Fruit fly (Drosophila melanogaster) whole organism, prepupa: ENCODE results near the gene Pop2.
A peak's percentile ranks its signal among the peaks of the same experiment; 100 is the strongest.

Experiments used
- Blimp-1 ChIP-seq: fragments of 200-800 bp; sonication (Bioruptor generic); optimal IDR thresholded peaks from 3 replicates; lab custom pipeline; 2017; ENCODE audit warnings: missing biosample characterization, missing genetic modification characterization, mild to moderate bottlenecking, moderate library complexity, missing genetic modification reagents
- CG10669 ChIP-seq: fragments of 200-800 bp; sonication (Bioruptor generic); optimal IDR thresholded peaks from 3 replicates; lab custom pipeline; 2018; ENCODE audit warnings: missing biosample characterization, mild to moderate bottlenecking, missing genetic modification characterization, moderate library complexity
- CG11294 ChIP-seq: fragments of 200-800 bp; sonication (Bioruptor generic); IDR thresholded peaks from 2 replicates; pipeline ENCODE4 v1.3.6; 2022; ENCODE audit warnings: missing biosample characterization, missing genetic modification characterization
- CG11762 ChIP-seq: fragments of 200-800 bp; sonication (Bioruptor generic); optimal IDR thresholded peaks from 3 replicates; lab custom pipeline; 2016; ENCODE audit warnings: missing biosample characterization, missing genetic modification characterization; ENCODE audit not compliant: insufficient read depth
- CG11902 ChIP-seq: fragments of 200-800 bp; sonication (Bioruptor generic); optimal IDR thresholded peaks from 3 replicates; lab custom pipeline; 2016; ENCODE audit warnings: missing biosample characterization, missing genetic modification characterization
- CG15336 ChIP-seq: fragments of 200-800 bp; sonication (Bioruptor generic); IDR thresholded peaks from 2 replicates; pipeline ENCODE4 v1.3.6; 2022; ENCODE audit warnings: missing biosample characterization, missing genetic modification characterization
- CG3032 ChIP-seq: fragments of 200-800 bp; optimal IDR thresholded peaks from 2 replicates; lab custom pipeline; 2019; ENCODE audit warnings: missing biosample characterization, mild to moderate bottlenecking, missing genetic modification characterization, moderate library complexity
- CG31627 ChIP-seq: fragments of 200-800 bp; sonication (Bioruptor generic); optimal IDR thresholded peaks from 3 replicates; lab custom pipeline; 2016; ENCODE audit warnings: missing biosample characterization, missing genetic modification characterization
- CG32006 ChIP-seq: fragments of 200-800 bp; sonication (Bioruptor generic); optimal IDR thresholded peaks from 3 replicates; lab custom pipeline; 2017; ENCODE audit warnings: missing biosample characterization, mild to moderate bottlenecking, missing genetic modification characterization
- CG3919 ChIP-seq: fragments of 200-800 bp; sonication (Bioruptor generic); optimal IDR thresholded peaks from 3 replicates; lab custom pipeline; 2016; ENCODE audit warnings: missing biosample characterization, missing genetic modification characterization
- CG4318 ChIP-seq: fragments of 200-800 bp; sonication (Bioruptor generic); optimal IDR thresholded peaks from 3 replicates; lab custom pipeline; 2017; ENCODE audit warnings: missing biosample characterization, mild to moderate bottlenecking, missing genetic modification characterization
- CG6163 ChIP-seq: fragments of 200-800 bp; sonication (Bioruptor generic); IDR thresholded peaks from 3 replicates; pipeline ENCODE4 v1.3.6; 2022; ENCODE audit warnings: missing biosample characterization, missing genetic modification characterization
- CG6276 ChIP-seq: fragments of 200-800 bp; sonication (Bioruptor generic); optimal IDR thresholded peaks from 2 replicates; lab custom pipeline; 2017; ENCODE audit warnings: missing biosample characterization, mild to moderate bottlenecking, missing genetic modification characterization
- CG6792 ChIP-seq: fragments of 200-800 bp; sonication (Bioruptor generic); optimal IDR thresholded peaks from 3 replicates; lab custom pipeline; 2016; ENCODE audit warnings: missing biosample characterization, missing genetic modification characterization
- CG6808 ChIP-seq: fragments of 200-800 bp; sonication (Bioruptor generic); optimal IDR thresholded peaks from 3 replicates; lab custom pipeline; 2017; ENCODE audit warnings: missing biosample characterization, missing genetic modification characterization, mild to moderate bottlenecking, moderate library complexity, missing genetic modification reagents
- CG6854 ChIP-seq: fragments of 200-800 bp; sonication (Bioruptor generic); optimal IDR thresholded peaks from 2 replicates; lab custom pipeline; 2017; ENCODE audit warnings: missing biosample characterization, mild to moderate bottlenecking, missing genetic modification characterization
- CG7368 ChIP-seq: fragments of 200-800 bp; sonication (Bioruptor generic); optimal IDR thresholded peaks from 3 replicates; lab custom pipeline; 2016; ENCODE audit warnings: missing biosample characterization, missing genetic modification characterization
- CG8119 ChIP-seq: fragments of 200-800 bp; sonication (Bioruptor generic); IDR thresholded peaks from 3 replicates; pipeline ENCODE4 v1.3.6; 2022; ENCODE audit warnings: missing biosample characterization, missing genetic modification characterization
- CG8319 ChIP-seq: fragments of 200-800 bp; sonication (Bioruptor generic); optimal IDR thresholded peaks from 3 replicates; lab custom pipeline; 2016; ENCODE audit warnings: missing biosample characterization, missing genetic modification characterization
- CG9139 ChIP-seq: fragments of 200-800 bp; sonication (Bioruptor generic); optimal IDR thresholded peaks from 3 replicates; lab custom pipeline; 2017; ENCODE audit warnings: missing biosample characterization, mild to moderate bottlenecking, missing genetic modification characterization
- Eip75B ChIP-seq: fragments of 200-800 bp; sonication (Bioruptor generic); optimal IDR thresholded peaks from 3 replicates; lab custom pipeline; 2016; ENCODE audit warnings: missing biosample characterization, missing genetic modification characterization
- Eip78C ChIP-seq: fragments of 200-800 bp; sonication (Bioruptor generic); peaks from one replicate; lab custom pipeline; 2016; ENCODE audit warnings: missing biosample characterization, missing genetic modification characterization
- Eip93F ChIP-seq: fragments of 200-800 bp; sonication (Bioruptor generic); optimal IDR thresholded peaks from 2 replicates; lab custom pipeline; 2016; ENCODE audit warnings: missing biosample characterization, mild to moderate bottlenecking, missing genetic modification characterization
- Ets21C ChIP-seq: fragments of 200-800 bp; sonication (Bioruptor generic); optimal IDR thresholded peaks from 3 replicates; lab custom pipeline; 2016; ENCODE audit warnings: missing biosample characterization, missing genetic modification characterization
- Gug ChIP-seq: fragments of 200-800 bp; sonication (Bioruptor generic); IDR thresholded peaks from 2 replicates; pipeline ENCODE4 v1.3.6; 2022; ENCODE audit warnings: missing biosample characterization, missing genetic modification characterization
- Hr38 ChIP-seq: sonication (Bioruptor generic); optimal IDR thresholded peaks from 2 replicates; lab custom pipeline; 2016; ENCODE audit warnings: missing biosample characterization, missing genetic modification characterization
- Hr4 ChIP-seq: fragments of 200-800 bp; sonication (Bioruptor generic); optimal IDR thresholded peaks from 3 replicates; lab custom pipeline; 2016; ENCODE audit warnings: missing biosample characterization, missing genetic modification characterization
- Lpt ChIP-seq: fragments of 200-800 bp; sonication (Bioruptor generic); optimal IDR thresholded peaks from 3 replicates; lab custom pipeline; 2016; ENCODE audit warnings: missing biosample characterization, missing genetic modification characterization
- Met ChIP-seq: fragments of 200-800 bp; sonication (Bioruptor generic); optimal IDR thresholded peaks from 3 replicates; lab custom pipeline; 2016; ENCODE audit warnings: missing biosample characterization, missing genetic modification characterization
- Smox ChIP-seq: fragments of 200-800 bp; sonication (Bioruptor generic); optimal IDR thresholded peaks from 3 replicates; lab custom pipeline; 2016; ENCODE audit warnings: missing biosample characterization, missing genetic modification characterization
- Sox102F ChIP-seq: fragments of 200-800 bp; sonication (Bioruptor generic); optimal IDR thresholded peaks from 2 replicates; lab custom pipeline; 2016; ENCODE audit warnings: missing biosample characterization, mild to moderate bottlenecking, missing genetic modification characterization
- Sox15 ChIP-seq: fragments of 200-800 bp; sonication (Bioruptor generic); optimal IDR thresholded peaks from 3 replicates; lab custom pipeline; 2016; ENCODE audit warnings: missing biosample characterization, missing genetic modification characterization
- achi ChIP-seq: fragments of 200-800 bp; sonication (Bioruptor generic); optimal IDR thresholded peaks from 3 replicates; lab custom pipeline; 2016; ENCODE audit warnings: missing biosample characterization, missing genetic modification characterization
- cyc ChIP-seq: fragments of 200-800 bp; sonication (Bioruptor generic); optimal IDR thresholded peaks from 3 replicates; lab custom pipeline; 2016; ENCODE audit warnings: missing biosample characterization, missing genetic modification characterization
- dsx ChIP-seq: fragments of 200-800 bp; optimal IDR thresholded peaks from 3 replicates; lab custom pipeline; 2019; ENCODE audit warnings: missing biosample characterization, mild to moderate bottlenecking, missing genetic modification characterization, moderate library complexity; ENCODE audit not compliant: poor library complexity, severe bottlenecking
- esn ChIP-seq: fragments of 200-800 bp; sonication (Bioruptor generic); optimal IDR thresholded peaks from 2 replicates; lab custom pipeline; 2016; ENCODE audit warnings: missing biosample characterization, mild to moderate bottlenecking, missing genetic modification characterization, moderate library complexity
- fd59A ChIP-seq: fragments of 200-800 bp; sonication (Bioruptor generic); optimal IDR thresholded peaks from 2 replicates; lab custom pipeline; 2017; ENCODE audit warnings: missing biosample characterization, mild to moderate bottlenecking, missing genetic modification characterization, missing genetic modification reagents
- lz ChIP-seq: fragments of 200-800 bp; sonication (Bioruptor generic); optimal IDR thresholded peaks from 3 replicates; lab custom pipeline; 2016; ENCODE audit warnings: missing biosample characterization, missing genetic modification characterization
- ss ChIP-seq, 2 experiments: fragments of 200-800 bp; sonication (Bioruptor generic); optimal IDR thresholded peaks; 2 replicates in 1 of 2; 3 replicates in 1 of 2; lab custom pipeline; 2017 to 2018; ENCODE audit warnings: mild to moderate bottlenecking in 2 of 2, missing biosample characterization in 2 of 2, missing genetic modification characterization in 2 of 2, moderate library complexity in 1 of 2
- svp ChIP-seq: fragments of 200-800 bp; sonication (Bioruptor generic); peaks from one replicate; lab custom pipeline; 2016; ENCODE audit warnings: missing biosample characterization, missing genetic modification characterization
- topi ChIP-seq: fragments of 200-800 bp; sonication (Bioruptor generic); optimal IDR thresholded peaks from 3 replicates; lab custom pipeline; 2016; ENCODE audit warnings: missing biosample characterization, missing genetic modification characterization
- vri ChIP-seq: fragments of 200-800 bp; sonication (Bioruptor generic); optimal IDR thresholded peaks from 3 replicates; lab custom pipeline; 2016; ENCODE audit warnings: missing biosample characterization, mild to moderate bottlenecking, missing genetic modification characterization

Gene Pop2

dm6 chr3L:12016186-12016585 lies 13.5 kb upstream of the Pop2 start (continued):
- peak; percentile 24 for TF ChIP-seq lz
- TF ChIP-seq cyc: peak; percentile 41
- TF ChIP-seq Eip75B (GFP tag; lab: Kevin White, UChicago): peak; percentile 1
- peak; percentile 67 for TF ChIP-seq CG15336 (GFP tag; lab: Robert Waterston, UW)
- peak; percentile 23 for TF ChIP-seq Smox
- peak; percentile 64 for TF ChIP-seq Sox102F (GFP tag; lab: Kevin White, UChicago)
- TF ChIP-seq CG11762 (GFP tag; lab: Kevin White, UChicago): peak; percentile 31
- no peak for TF ChIP-seq Lpt
- TF ChIP-seq Gug (GFP tag; lab: Robert Waterston, UW): no peak; the same call in 1 of the 2 replicates
- TF ChIP-seq esn (GFP tag; lab: Kevin White, UChicago): peak; percentile 68
- peak; percentile 87 for TF ChIP-seq Eip78C (GFP tag; lab: Kevin White, UChicago)
- TF ChIP-seq svp (GFP tag; lab: Kevin White, UChicago): peak; percentile 78
- TF ChIP-seq CG11902 (GFP tag; lab: Kevin White, UChicago): peak; percentile 49
- TF ChIP-seq CG6792 (GFP tag; lab: Kevin White, UChicago): peak; percentile 47
- TF ChIP-seq Eip93F (GFP tag; lab: Kevin White, UChicago): no peak
- peak; percentile 20 for TF ChIP-seq CG31627 (GFP tag; lab: Kevin White, UChicago)
- peak; percentile 56 for TF ChIP-seq vri
- peak; percentile 10 for TF ChIP-seq CG8319 (GFP tag; lab: Kevin White, UChicago)
- TF ChIP-seq CG4318: no peak
- peak; percentile 42 for TF ChIP-seq topi
- TF ChIP-seq CG11294 (GFP tag; lab: Robert Waterston, UW): peak; percentile 56
- peak; percentile 45 for TF ChIP-seq CG7368 (GFP tag; lab: Kevin White, UChicago)
- no peak for TF ChIP-seq Hr38 (GFP tag; lab: Kevin White, UChicago)
- peak; percentile 57 for TF ChIP-seq CG32006 (GFP tag; lab: Kevin White, UChicago)
- TF ChIP-seq CG6276: peak; percentile 49
- TF ChIP-seq achi (GFP tag; lab: Kevin White, UChicago): peak; percentile 70
- TF ChIP-seq Sox15: peak; percentile 44
- TF ChIP-seq Ets21C (GFP tag; lab: Kevin White, UChicago): no peak
- peak; percentile 45 for TF ChIP-seq CG3919 (GFP tag; lab: Kevin White, UChicago)
- TF ChIP-seq dsx: no peak
- peak; percentile 57 for TF ChIP-seq Met (GFP tag; lab: Kevin White, UChicago)
- TF ChIP-seq CG8119 (GFP tag; lab: Robert Waterston, UW): peak; percentile 58; the same call in 2 of the 3 replicates
- TF ChIP-seq Blimp-1 (GFP tag; lab: Kevin White, UChicago): peak; percentile 56
- TF ChIP-seq, all 60 proteins: peak for 40

- TF ChIP-seq CG10669 (GFP tag; lab: Kevin White, UChicago) (no peak), Eip75B (GFP tag; lab: Kevin White, UChicago) (no peak), CG8319 (GFP tag; lab: Kevin White, UChicago) (no peak), CG6163 (GFP tag; lab: Robert Waterston, UW) (no peak), CG6808 (GFP tag; lab: Kevin White, UChicago) (peak; percentile 50), topi (no peak), dsx (peak; percentile 18), CG6854 (GFP tag; lab: Kevin White, UChicago) (peak; percentile 36), CG9139 (GFP tag; lab: Kevin White, UChicago) (peak; percentile 57), fd59A (no peak), Hr4 (no peak), ss (GFP tag; optimal IDR thresholded peaks at IDR 0.05; lab: Kevin White, UChicago) (peak; percentile 59 to 74), CG3032 (tag; lab: Kevin White, UChicago) (no peak)
Observed at dm6 chr3L:12014272-12014671, 11.6 kb upstream of the Pop2 start.
